Fruit fly (Drosophila melanogaster): ENCODE data around the gene Setd3.

The Setd3 gene

DNA sequence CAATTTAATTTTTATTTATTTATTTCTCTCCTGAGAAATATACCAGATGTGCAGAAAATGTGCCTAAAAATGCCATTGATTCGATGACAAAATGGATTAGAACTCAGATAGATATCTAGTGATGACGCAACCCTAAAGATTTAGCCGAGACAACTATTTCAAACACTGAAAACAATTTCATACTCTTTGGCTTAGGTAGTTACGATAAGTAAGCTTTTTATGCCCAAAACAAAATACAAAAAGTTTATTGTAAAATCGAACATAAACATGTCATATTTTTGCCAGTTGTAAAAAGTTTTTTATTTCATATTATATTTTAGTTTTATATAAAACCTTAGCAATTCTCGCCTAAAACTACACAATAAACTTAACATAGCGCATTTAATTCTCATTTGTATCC lies 4.8 kb upstream of the Setd3 start, which contains the start of gene CG3040 (continued):
- TF ChIP-seq HLHmδ (GFP tag; optimal IDR thresholded peaks at IDR 0.05) (no peak), Gsc (GFP tag; IDR thresholded peaks at IDR 0.05) (no peak), CG1832 (GFP tag; optimal IDR thresholded peaks at IDR 0.05) (no peak), prd (optimal IDR thresholded peaks at IDR 0.05) (no peak), prd (GFP tag; IDR thresholded peaks at IDR 0.05) (peak; percentile 41; the same call in 1 of the 3 replicates), bcd (GFP tag; optimal IDR thresholded peaks at IDR 0.05) (no peak), croc (GFP tag; conservative IDR thresholded peaks at IDR 0.05) (no peak), Trl (optimal IDR thresholded peaks at IDR 0.05) (no peak), Trl (GFP tag; optimal IDR thresholded peaks at IDR 0.05) (no peak), Side (GFP tag; optimal IDR thresholded peaks at IDR 0.05) (no peak), CG32532 (GFP tag; IDR thresholded peaks at IDR 0.05) (peak; percentile 63), fd102C (GFP tag; optimal IDR thresholded peaks at IDR 0.05) (no peak), CG16815 (GFP tag; optimal IDR thresholded peaks at IDR 0.05) (no peak), H15 (GFP tag; IDR thresholded peaks at IDR 0.05) (no peak), CG10431 (GFP tag; optimal IDR thresholded peaks at IDR 0.05) (no peak), CG10959 (GFP tag; IDR thresholded peaks at IDR 0.05) (no peak), CG10979 (tag; optimal IDR thresholded peaks at IDR 0.05) (peak; percentile 16), GATAe (GFP tag; conservative IDR thresholded peaks at IDR 0.05) (no peak), CG4424 (GFP tag; optimal IDR thresholded peaks at IDR 0.05) (peak; percentile 19), shn (GFP tag; optimal IDR thresholded peaks at IDR 0.05) (no peak), cato (GFP tag; optimal IDR thresholded peaks at IDR 0.05; ENCODE audit: borderline replicate concordance) (no peak), her (GFP tag; optimal IDR thresholded peaks at IDR 0.05) (no peak), CG11695 (GFP tag; IDR thresholded peaks at IDR 0.05) (peak; percentile 12; the same call in 1 of the 3 replicates), ken (GFP tag; IDR thresholded peaks at IDR 0.05) (peak; percentile 48; the same call in 1 of the 3 replicates), CG11247 (GFP tag; IDR thresholded peaks at IDR 0.05) (no peak), lab (GFP tag; optimal IDR thresholded peaks at IDR 0.05) (peak; percentile 44), wdn (GFP tag; IDR thresholded peaks at IDR 0.05) (0 out of 2 replicates have a peak, but pooled peaks have one; percentile 25), CG8281 (tag; optimal IDR thresholded peaks at IDR 0.05) (no peak), Lim3 (GFP tag; IDR thresholded peaks at IDR 0.05) (no peak), CG6272 (GFP tag; IDR thresholded peaks at IDR 0.05) (no peak), dysf (GFP tag; IDR thresholded peaks at IDR 0.05) (peak; percentile 28; the same call in 1 of the 3 replicates), CG8478 (optimal IDR thresholded peaks at IDR 0.05) (no peak), sisA (GFP tag; IDR thresholded peaks at IDR 0.05) (no peak), Ets97D (GFP tag; optimal IDR thresholded peaks at IDR 0.05) (peak; percentile 59), CoRest (tag; optimal IDR thresholded peaks at IDR 0.05) (peak; percentile 43), CG1024 (GFP tag; IDR thresholded peaks at IDR 0.05) (no peak), dmrt99B (tag; optimal IDR thresholded peaks at IDR 0.05) (peak; percentile 37), lola (GFP tag; optimal IDR thresholded peaks at IDR 0.05) (no peak), Hr3 (GFP tag; optimal IDR thresholded peaks at IDR 0.05) (peak; percentile 32), mld (GFP tag; IDR thresholded peaks at IDR 0.05; ENCODE audit: partially characterized antibody) (no peak), h (optimal IDR thresholded peaks at IDR 0.05) (no peak), lbe (GFP tag; optimal IDR thresholded peaks at IDR 0.05) (no peak), Stat92E (GFP tag; optimal IDR thresholded peaks at IDR 0.05) (no peak), CG5953 (GFP tag; IDR thresholded peaks at IDR 0.05) (no peak), CG12769 (tag; optimal IDR thresholded peaks at IDR 0.05) (peak; percentile 41), zfh2 (GFP tag; optimal IDR thresholded peaks at IDR 0.05) (peak; percentile 40), CG3065 (GFP tag; optimal IDR thresholded peaks at IDR 0.05) (peak; percentile 2), Hr78 (GFP tag; optimal IDR thresholded peaks at IDR 0.05) (no peak), ranshi (GFP tag; IDR thresholded peaks at IDR 0.05) (no peak), CG16779 (GFP tag; IDR thresholded peaks at IDR 0.05) (no peak), chif (GFP tag; optimal IDR thresholded peaks at IDR 0.05) (peak in 1 of 2 experiments; percentile 23), Deaf1 (tag; optimal IDR thresholded peaks at IDR 0.05) (peak; percentile 19), Hmx (GFP tag; optimal IDR thresholded peaks at IDR 0.05) (no peak)
